Fruit fly (Drosophila melanogaster) whole organism, embryonic: ENCODE measurements around the gene wek.

Source experiments
- CG10267 ChIP-seq: fragments of 200-800 bp; sonication (Bioruptor generic); optimal IDR thresholded peaks from 2 replicates; lab custom pipeline; 2018; ENCODE audit warnings: missing biosample characterization, mild to moderate bottlenecking, missing genetic modification characterization, moderate library complexity
- CG11456 ChIP-seq: fragments of 200-800 bp; sonication (Bioruptor generic); IDR thresholded peaks from 3 replicates; pipeline ENCODE4 v1.3.6; 2022; ENCODE audit warnings: missing biosample characterization, missing genetic modification characterization
- CG17802 ChIP-seq: fragments of 200-800 bp; sonication (Bioruptor generic); optimal IDR thresholded peaks from 2 replicates; lab custom pipeline; 2018; ENCODE audit warnings: missing biosample characterization, mild to moderate bottlenecking, missing genetic modification characterization, moderate library complexity
- CG18262 ChIP-seq: fragments of 200-800 bp; optimal IDR thresholded peaks from 3 replicates; lab custom pipeline; 2019; ENCODE audit warnings: missing biosample characterization, mild to moderate bottlenecking, missing genetic modification characterization, moderate library complexity
- CG2116 ChIP-seq: fragments of 200-800 bp; sonication (Bioruptor generic); optimal IDR thresholded peaks from 3 replicates; lab custom pipeline; 2018; ENCODE audit warnings: missing biosample characterization, mild to moderate bottlenecking, missing genetic modification characterization
- CG2875 ChIP-seq: fragments of 200-800 bp; sonication (Bioruptor generic); optimal IDR thresholded peaks from 2 replicates; lab custom pipeline; 2017; ENCODE audit warnings: missing biosample characterization, mild to moderate bottlenecking, missing genetic modification characterization, missing genetic modification reagents
- CG31365 ChIP-seq: fragments of 200-800 bp; sonication (Bioruptor generic); optimal IDR thresholded peaks from 2 replicates; lab custom pipeline; 2018; ENCODE audit warnings: missing biosample characterization, mild to moderate bottlenecking, missing genetic modification characterization
- CG5180 ChIP-seq: fragments of 200-800 bp; sonication (Bioruptor generic); optimal IDR thresholded peaks from 3 replicates; lab custom pipeline; 2017; ENCODE audit warnings: missing biosample characterization, missing genetic modification characterization, mild to moderate bottlenecking, moderate library complexity, missing genetic modification reagents
- CG6175 ChIP-seq: fragments of 200-800 bp; sonication (Bioruptor generic); IDR thresholded peaks from 3 replicates; pipeline ENCODE4 v1.3.6; 2022; ENCODE audit warnings: missing biosample characterization, missing genetic modification characterization
- CG7987 ChIP-seq: fragments of 200-800 bp; sonication (Bioruptor generic); optimal IDR thresholded peaks from 2 replicates; lab custom pipeline; 2018; ENCODE audit warnings: missing biosample characterization, mild to moderate bottlenecking, missing genetic modification characterization, moderate library complexity
- CG8290 ChIP-seq, 3 experiments: fragments of 200-800 bp; sonication (Bioruptor generic); optimal IDR thresholded peaks; 2 replicates each; lab custom pipeline; 2016 to 2019; ENCODE audit warnings: missing biosample characterization in 3 of 3, missing genetic modification characterization in 3 of 3, mild to moderate bottlenecking in 2 of 3, moderate library complexity in 1 of 3
- CG8359 ChIP-seq: fragments of 200-800 bp; sonication (Bioruptor generic); optimal IDR thresholded peaks from 2 replicates; lab custom pipeline; 2017; ENCODE audit warnings: missing biosample characterization, mild to moderate bottlenecking, missing genetic modification characterization, borderline replicate concordance
- CG9437 ChIP-seq: fragments of 200-800 bp; sonication (Bioruptor generic); optimal IDR thresholded peaks from 2 replicates; lab custom pipeline; 2018; ENCODE audit warnings: missing biosample characterization, mild to moderate bottlenecking, missing genetic modification characterization
- D19B ChIP-seq: fragments of 200-800 bp; sonication (Bioruptor generic); optimal IDR thresholded peaks from 2 replicates; lab custom pipeline; 2017; ENCODE audit warnings: missing biosample characterization, mild to moderate bottlenecking, missing genetic modification characterization
- Hr51 ChIP-seq, 2 experiments: fragments of 200-800 bp; sonication (Bioruptor generic); optimal IDR thresholded peaks; 2 replicates in 1 of 2; 3 replicates in 1 of 2; lab custom pipeline; 2016 to 2018; ENCODE audit warnings: missing biosample characterization in 2 of 2, missing genetic modification characterization in 2 of 2, mild to moderate bottlenecking in 1 of 2, moderate library complexity in 1 of 2
- MBD-R2 ChIP-seq: fragments of 200-800 bp; sonication (Bioruptor generic); IDR thresholded peaks from 2 replicates; pipeline ENCODE4 v1.3.6; 2022; ENCODE audit warnings: missing biosample characterization, missing genetic modification characterization
- Mad ChIP-seq: fragments of 200-800 bp; sonication (Bioruptor generic); optimal IDR thresholded peaks from 2 replicates; lab custom pipeline; 2016; ENCODE audit warnings: missing biosample characterization, missing genetic modification characterization
- Med ChIP-seq: fragments of 200-800 bp; sonication (Bioruptor generic); peaks from one replicate; lab custom pipeline; 2016; ENCODE audit warnings: missing biosample characterization, missing genetic modification characterization, mild to moderate bottlenecking, inconsistent platforms, moderate library complexity
- Neu2 ChIP-seq: fragments of 200-800 bp; sonication (Bioruptor generic); optimal IDR thresholded peaks from 3 replicates; lab custom pipeline; 2016; ENCODE audit warnings: missing biosample characterization, missing genetic modification characterization, borderline replicate concordance
- Nf-YC ChIP-seq: fragments of 200-800 bp; optimal IDR thresholded peaks from 3 replicates; lab custom pipeline; 2019; ENCODE audit warnings: missing biosample characterization, mild to moderate bottlenecking, missing genetic modification characterization, moderate library complexity
- Optix ChIP-seq: fragments of 200-800 bp; sonication (Bioruptor generic); IDR thresholded peaks from 3 replicates; pipeline ENCODE4 v1.3.6; 2022; ENCODE audit warnings: missing biosample characterization, missing genetic modification characterization
- Poxn ChIP-seq: fragments of 200-800 bp; sonication (Bioruptor generic); IDR thresholded peaks from 2 replicates; pipeline ENCODE4 v1.3.6; 2022; ENCODE audit warnings: missing biosample characterization, missing genetic modification characterization
- Rfx ChIP-seq: fragments of 200-800 bp; sonication (Bioruptor generic); IDR thresholded peaks from 2 replicates; pipeline ENCODE4 v1.3.6; 2022; ENCODE audit warnings: missing biosample characterization, missing genetic modification characterization
- Six4 ChIP-seq: fragments of 200-800 bp; sonication (Bioruptor generic); optimal IDR thresholded peaks from 2 replicates; lab custom pipeline; 2016; ENCODE audit warnings: missing biosample characterization, missing genetic modification characterization
- abd-A ChIP-seq: fragments of 200-800 bp; sonication (Bioruptor generic); optimal IDR thresholded peaks from 3 replicates; lab custom pipeline; 2019; ENCODE audit warnings: missing biosample characterization, mild to moderate bottlenecking, missing genetic modification characterization, moderate library complexity
- amos ChIP-seq: fragments of 200-800 bp; sonication (Bioruptor generic); IDR thresholded peaks from 2 replicates; pipeline ENCODE4 v1.3.6; 2022; ENCODE audit warnings: missing biosample characterization, missing genetic modification characterization; ENCODE audit not compliant: partially characterized antibody
- br ChIP-seq: fragments of >200 bp; optimal IDR thresholded peaks from 2 replicates; lab custom pipeline; 2017
- caup ChIP-seq: fragments of 200-800 bp; sonication (Bioruptor generic); optimal IDR thresholded peaks from 3 replicates; lab custom pipeline; 2017; ENCODE audit warnings: missing biosample characterization, mild to moderate bottlenecking, missing genetic modification characterization, moderate library complexity; ENCODE audit not compliant: severe bottlenecking
- cg ChIP-seq: fragments of 200-800 bp; sonication (Bioruptor generic); optimal IDR thresholded peaks from 3 replicates; lab custom pipeline; 2019; ENCODE audit warnings: missing biosample characterization, mild to moderate bottlenecking, missing genetic modification characterization, moderate library complexity
- chinmo ChIP-seq: fragments of 200-800 bp; sonication (Bioruptor generic); IDR thresholded peaks from 4 replicates; pipeline ENCODE4 v1.3.6; 2022; ENCODE audit warnings: missing biosample characterization, missing genetic modification characterization; ENCODE audit not compliant: partially characterized antibody
- ci ChIP-seq: fragments of 200-800 bp; sonication (Bioruptor generic); IDR thresholded peaks from 3 replicates; pipeline ENCODE4 v1.3.6; 2022; ENCODE audit warnings: missing biosample characterization, missing genetic modification characterization
- crol ChIP-seq: fragments of 200-800 bp; sonication (Bioruptor generic); IDR thresholded peaks from 2 replicates; pipeline ENCODE4 v1.3.6; 2022; ENCODE audit warnings: missing biosample characterization, missing genetic modification characterization
- dimm ChIP-seq: fragments of 200-800 bp; sonication (Bioruptor generic); IDR thresholded peaks from 2 replicates; pipeline ENCODE4 v1.3.6; 2022; ENCODE audit warnings: missing biosample characterization, missing genetic modification characterization
- ems ChIP-seq: fragments of 200-800 bp; sonication (Bioruptor generic); optimal IDR thresholded peaks from 3 replicates; lab custom pipeline; 2016; ENCODE audit warnings: missing biosample characterization, missing genetic modification characterization
- eve ChIP-seq, 2 experiments: fragments of >200 bp; optimal IDR thresholded peaks; 2 replicates each; lab custom pipeline; 2017; ENCODE audit warnings: missing biosample characterization in 2 of 2, missing genetic modification characterization in 2 of 2
- ewg ChIP-seq: fragments of 200-800 bp; sonication (Bioruptor generic); optimal IDR thresholded peaks from 3 replicates; lab custom pipeline; 2017; ENCODE audit warnings: mild to moderate bottlenecking, missing biosample characterization, missing genetic modification reagents, missing genetic modification characterization
- exex ChIP-seq: fragments of 200-800 bp; sonication (Bioruptor generic); optimal IDR thresholded peaks from 4 replicates; lab custom pipeline; 2018; ENCODE audit warnings: missing biosample characterization, mild to moderate bottlenecking, missing genetic modification characterization, moderate library complexity
- fd102C ChIP-seq: fragments of 200-800 bp; sonication (Bioruptor generic); optimal IDR thresholded peaks from 2 replicates; lab custom pipeline; 2018; ENCODE audit warnings: missing biosample characterization, mild to moderate bottlenecking, missing genetic modification characterization, moderate library complexity
- ftz-f1 ChIP-seq: fragments of 200-800 bp; sonication (Bioruptor generic); optimal IDR thresholded peaks from 2 replicates; lab custom pipeline; 2016; ENCODE audit warnings: missing biosample characterization, missing genetic modification characterization
- grn ChIP-seq: fragments of 200-800 bp; sonication (Bioruptor generic); optimal IDR thresholded peaks from 3 replicates; lab custom pipeline; 2017; ENCODE audit warnings: missing biosample characterization, missing genetic modification characterization
- her ChIP-seq: fragments of 200-800 bp; sonication (Bioruptor generic); optimal IDR thresholded peaks from 2 replicates; lab custom pipeline; 2016; ENCODE audit warnings: missing biosample characterization, missing genetic modification characterization
- mirr ChIP-seq: fragments of 200-800 bp; sonication (Bioruptor generic); optimal IDR thresholded peaks from 3 replicates; lab custom pipeline; 2018; ENCODE audit warnings: missing biosample characterization, mild to moderate bottlenecking, missing genetic modification characterization
- phol ChIP-seq: fragments of 200-800 bp; sonication (Bioruptor generic); optimal IDR thresholded peaks from 3 replicates; lab custom pipeline; 2018; ENCODE audit warnings: missing biosample characterization, mild to moderate bottlenecking, missing genetic modification characterization, moderate library complexity
- ranshi ChIP-seq: fragments of 200-800 bp; sonication (Bioruptor generic); IDR thresholded peaks from 2 replicates; pipeline ENCODE4 v1.3.6; 2022; ENCODE audit warnings: missing biosample characterization, missing genetic modification characterization
- row ChIP-seq: fragments of 200-800 bp; sonication (Bioruptor generic); IDR thresholded peaks from 3 replicates; pipeline ENCODE4 v1.3.6; 2022; ENCODE audit warnings: missing biosample characterization, missing genetic modification characterization
- sens ChIP-seq: fragments of 200-800 bp; sonication (Bioruptor generic); peaks from one replicate; lab custom pipeline; 2016; ENCODE audit warnings: missing biosample characterization, missing genetic modification characterization
- sens-2 ChIP-seq: fragments of 200-800 bp; sonication (Bioruptor generic); IDR thresholded peaks from 2 replicates; pipeline ENCODE4 v1.3.6; 2022; ENCODE audit warnings: missing biosample characterization, missing genetic modification characterization
- slbo ChIP-seq: fragments of 200-800 bp; sonication (Bioruptor generic); IDR thresholded peaks from 2 replicates; pipeline ENCODE4 v1.3.6; 2022; ENCODE audit warnings: missing biosample characterization, missing genetic modification characterization
- stwl ChIP-seq: fragments of 200-800 bp; sonication (Bioruptor generic); optimal IDR thresholded peaks from 3 replicates; lab custom pipeline; 2018; ENCODE audit warnings: missing biosample characterization, mild to moderate bottlenecking, missing genetic modification characterization, moderate library complexity
- zfh1 ChIP-seq: fragments of 200-800 bp; sonication (Bioruptor generic); IDR thresholded peaks from 3 replicates; pipeline ENCODE4 v1.3.6; 2022; ENCODE audit warnings: missing biosample characterization, missing genetic modification characterization

The wek gene

dm6 chr2L:15762466-15762865 lies 5.7 kb downstream of the wek start, which contains the start of gene Gli (continued):
- TF ChIP-seq fd102C (GFP tag; lab: Kevin White, UChicago) = peak; percentile 31
- peak; percentile 57; the same call in 2 of the 3 replicates for TF ChIP-seq zfh1 (GFP tag; lab: Robert Waterston, UW)
- TF ChIP-seq ranshi (GFP tag; lab: Robert Waterston, UW) = 0 out of 2 replicates have a peak, but pooled peaks have one; percentile 12
- no peak for TF ChIP-seq CG31365 (tag; lab: Kevin White, UChicago)
- TF ChIP-seq Med = peak; percentile 96
- TF ChIP-seq Six4 (GFP tag; lab: Kevin White, UChicago) = no peak
- TF ChIP-seq Mad (GFP tag; lab: Kevin White, UChicago) = peak; percentile 2
- peak; percentile 40; the same call in 1 of the 2 replicates for TF ChIP-seq MBD-R2 (GFP tag; lab: Robert Waterston, UW)
- no peak for TF ChIP-seq CG2875
- TF ChIP-seq ewg (GFP tag; lab: Kevin White, UChicago) = peak; percentile 79
- peak; percentile 43 for TF ChIP-seq CG9437 (GFP tag; lab: Kevin White, UChicago)
- TF ChIP-seq CG8359 (GFP tag; lab: Kevin White, UChicago) = no peak
- no peak for TF ChIP-seq CG8290 (GFP tag; optimal IDR thresholded peaks at IDR 0.05; lab: Kevin White, UChicago)
- peak in 1 of 2 experiments; percentile 85 for TF ChIP-seq CG8290 (tag; optimal IDR thresholded peaks at IDR 0.05; lab: Kevin White, UChicago)
- peak; percentile 62 for TF ChIP-seq Nf-YC (tag; lab: Kevin White, UChicago)
- peak; percentile 64 for TF ChIP-seq sens (GFP tag; lab: Kevin White, UChicago)
- no peak for TF ChIP-seq CG18262 (tag; lab: Kevin White, UChicago)
- TF ChIP-seq CG17802 (tag; lab: Kevin White, UChicago) = no peak
- TF ChIP-seq cg (GFP tag; lab: Kevin White, UChicago) = peak; percentile 95
- peak; percentile 82 for TF ChIP-seq ci
- TF ChIP-seq CG7987 (GFP tag; lab: Kevin White, UChicago) = peak; percentile 59
- no peak for TF ChIP-seq dimm (GFP tag; lab: Robert Waterston, UW)
- TF ChIP-seq stwl (tag; lab: Kevin White, UChicago) = peak; percentile 28
- TF ChIP-seq mirr = peak; percentile 46
- no peak for TF ChIP-seq Hr51 (GFP tag; optimal IDR thresholded peaks at IDR 0.05; lab: Kevin White, UChicago)
- peak; percentile 7 for TF ChIP-seq CG10267
- TF ChIP-seq eve (GFP tag; optimal IDR thresholded peaks at IDR 0.05; lab: Kevin White, UChicago) = no peak
- TF ChIP-seq caup (GFP tag; lab: Kevin White, UChicago) = peak; percentile 51
- TF ChIP-seq abd-A (tag; lab: Kevin White, UChicago) = no peak
- peak; percentile 19 for TF ChIP-seq Neu2 (GFP tag; lab: Kevin White, UChicago)
- TF ChIP-seq crol (GFP tag; lab: Robert Waterston, UW) = no peak
- no peak for TF ChIP-seq phol (tag; lab: Kevin White, UChicago)
- TF ChIP-seq grn (GFP tag; lab: Kevin White, UChicago) = no peak
- TF ChIP-seq amos (GFP tag; lab: Robert Waterston, UW) = peak; percentile 60
- TF ChIP-seq row = peak; percentile 18; the same call in 1 of the 3 replicates
- TF ChIP-seq ftz-f1 (GFP tag; lab: Kevin White, UChicago) = peak; percentile 69
- TF ChIP-seq sens-2 (GFP tag; lab: Robert Waterston, UW) = 0 out of 2 replicates have a peak, but pooled peaks have one; percentile 6
- peak; percentile 54; the same call in 2 of the 3 replicates for TF ChIP-seq CG11456 (GFP tag; lab: Robert Waterston, UW)
- 0 out of 3 replicates have a peak, but pooled peaks have one; percentile 22 for TF ChIP-seq Optix (GFP tag; lab: Robert Waterston, UW)
- TF ChIP-seq Poxn (GFP tag; lab: Robert Waterston, UW) = no peak
- peak; percentile 21; the same call in 1 of the 2 replicates for TF ChIP-seq slbo (GFP tag; lab: Robert Waterston, UW)
- no peak for TF ChIP-seq ems (GFP tag; lab: Kevin White, UChicago)
- TF ChIP-seq CG6175 (GFP tag; lab: Robert Waterston, UW) = peak; percentile 35; the same call in 1 of the 3 replicates
- TF ChIP-seq chinmo (GFP tag; lab: Robert Waterston, UW) = peak; percentile 98
- TF ChIP-seq CG2116 = no peak
- TF ChIP-seq CG5180 (GFP tag; lab: Kevin White, UChicago) = peak; percentile 94
- peak; percentile 53; the same call in 1 of the 2 replicates for TF ChIP-seq Rfx (GFP tag; lab: Robert Waterston, UW)
- TF ChIP-seq exex = peak; percentile 25
- TF ChIP-seq D19B (GFP tag; lab: Kevin White, UChicago) = no peak
- TF ChIP-seq her = peak; percentile 51
- no peak for TF ChIP-seq br (lab: Kevin White, UChicago)
